Worm (Caenorhabditis elegans) whole organism, L3 larva: ENCODE results near the gene mboa-4.

Experiments
- R02D3.7 ChIP-seq: fragments of 150-350 bp; optimal IDR thresholded peaks from 2 replicates; lab custom pipeline; 2014; ENCODE audit warnings: missing biosample characterization, missing genetic modification characterization
- ZK546.5 ChIP-seq: sonication (generic microtip); optimal IDR thresholded peaks from 2 replicates; lab custom pipeline; 2017; ENCODE audit warnings: missing biosample characterization, missing genetic modification characterization
- aly-2 ChIP-seq: fragments of 150-350 bp; optimal IDR thresholded peaks from 2 replicates; lab custom pipeline; 2014; ENCODE audit warnings: missing biosample characterization, missing genetic modification characterization
- ama-1 ChIP-seq: fragments of 150-350 bp; optimal IDR thresholded peaks from 2 replicates; lab custom pipeline; 2018
- ceh-16 ChIP-seq: sonication (generic microtip); optimal IDR thresholded peaks from 2 replicates; lab custom pipeline; 2017; ENCODE audit warnings: missing biosample characterization, missing genetic modification characterization
- ceh-9 ChIP-seq: sonication (generic microtip); optimal IDR thresholded peaks from 2 replicates; lab custom pipeline; 2018; ENCODE audit warnings: missing biosample characterization, missing genetic modification characterization
- daf-12 ChIP-seq: fragments of 150-350 bp; optimal IDR thresholded peaks from 2 replicates; lab custom pipeline; 2014; ENCODE audit warnings: missing biosample characterization, missing genetic modification reagents, missing genetic modification characterization
- egl-27 ChIP-seq: sonication (generic microtip); optimal IDR thresholded peaks from 4 replicates; lab custom pipeline; 2017; ENCODE audit warnings: missing biosample characterization, missing genetic modification reagents, missing genetic modification characterization
- egl-5 ChIP-seq: fragments of 150-350 bp; optimal IDR thresholded peaks from 2 replicates; lab custom pipeline; 2017; ENCODE audit warnings: missing biosample characterization, missing genetic modification reagents, missing genetic modification characterization, inconsistent platforms
- elt-1 ChIP-seq: fragments of 150-350 bp; optimal IDR thresholded peaks from 2 replicates; lab custom pipeline; 2014; ENCODE audit warnings: missing biosample characterization, missing genetic modification characterization
- elt-2 ChIP-seq: sonication (generic microtip); optimal IDR thresholded peaks from 2 replicates; lab custom pipeline; 2016; ENCODE audit warnings: missing genetic modification reagents, mild to moderate bottlenecking, missing genetic modification characterization, missing compliant biosample characterization
- elt-3 ChIP-seq, 3 experiments: fragments of 150-350 bp in 1 of 3; sonication (generic microtip) in 2 of 3; optimal IDR thresholded peaks; 2 replicates in 2 of 3; 4 replicates in 1 of 3; lab custom pipeline; 2014 to 2017; ENCODE audit warnings: missing biosample characterization in 3 of 3, missing genetic modification characterization in 3 of 3
- eor-1 ChIP-seq, 2 experiments: fragments of 150-350 bp; optimal IDR thresholded peaks; 2 replicates each; lab custom pipeline; 2014 to 2018; ENCODE audit warnings: missing biosample characterization in 2 of 2, missing genetic modification characterization in 2 of 2
- fkh-10 ChIP-seq: sonication (generic microtip); optimal IDR thresholded peaks from 2 replicates; lab custom pipeline; 2017; ENCODE audit warnings: missing biosample characterization, missing genetic modification reagents, missing genetic modification characterization
- fkh-2 ChIP-seq: fragments of 150-350 bp; optimal IDR thresholded peaks from 2 replicates; lab custom pipeline; 2014; ENCODE audit warnings: missing biosample characterization, missing genetic modification reagents, missing genetic modification characterization
- hmg-11 ChIP-seq: sonication (generic microtip); optimal IDR thresholded peaks from 2 replicates; lab custom pipeline; 2016; ENCODE audit warnings: missing genetic modification characterization, missing compliant biosample characterization
- jun-1 ChIP-seq: fragments of 150-350 bp; optimal IDR thresholded peaks from 2 replicates; lab custom pipeline; 2014; ENCODE audit warnings: missing biosample characterization, missing genetic modification reagents, missing genetic modification characterization
- lin-39 ChIP-seq: fragments of 150-350 bp; optimal IDR thresholded peaks from 2 replicates; lab custom pipeline; 2018; ENCODE audit warnings: missing biosample characterization, missing genetic modification reagents, missing genetic modification characterization
- lsy-12 ChIP-seq: sonication (generic microtip); optimal IDR thresholded peaks from 2 replicates; lab custom pipeline; 2016; ENCODE audit warnings: mild to moderate bottlenecking, missing genetic modification characterization, missing compliant biosample characterization
- mdl-1 ChIP-seq: fragments of 150-350 bp; optimal IDR thresholded peaks from 2 replicates; lab custom pipeline; 2014; ENCODE audit warnings: missing biosample characterization, missing genetic modification characterization
- mml-1 ChIP-seq: fragments of 150-350 bp; sonication (generic microtip); optimal IDR thresholded peaks from 3 replicates; lab custom pipeline; 2014; ENCODE audit warnings: missing biosample characterization, missing genetic modification characterization
- nfya-1 ChIP-seq: sonication (generic microtip); optimal IDR thresholded peaks from 2 replicates; lab custom pipeline; 2017; ENCODE audit warnings: missing genetic modification characterization, mild to moderate bottlenecking, missing compliant biosample characterization, antibody characterized with exemption, moderate library complexity; ENCODE audit not compliant: insufficient read depth
- nhr-11 ChIP-seq: fragments of 150-350 bp; optimal IDR thresholded peaks from 2 replicates; lab custom pipeline; 2014; ENCODE audit warnings: missing biosample characterization, missing genetic modification characterization
- nhr-12 ChIP-seq: fragments of 150-350 bp; optimal IDR thresholded peaks from 2 replicates; lab custom pipeline; 2014; ENCODE audit warnings: missing biosample characterization, missing genetic modification characterization
- nhr-237 ChIP-seq: fragments of 150-350 bp; optimal IDR thresholded peaks from 2 replicates; lab custom pipeline; 2014; ENCODE audit warnings: missing biosample characterization, missing genetic modification characterization
- nhr-25 ChIP-seq: sonication (generic microtip); optimal IDR thresholded peaks from 2 replicates; lab custom pipeline; 2017; ENCODE audit warnings: missing biosample characterization, missing genetic modification characterization
- nhr-28 ChIP-seq: fragments of 150-350 bp; optimal IDR thresholded peaks from 2 replicates; lab custom pipeline; 2014; ENCODE audit warnings: missing biosample characterization, missing genetic modification characterization
- nhr-43 ChIP-seq: sonication (generic microtip); optimal IDR thresholded peaks from 2 replicates; lab custom pipeline; 2016; ENCODE audit warnings: mild to moderate bottlenecking, missing genetic modification characterization, missing compliant biosample characterization; ENCODE audit not compliant: poor library complexity, severe bottlenecking
- nhr-67 ChIP-seq: fragments of 150-350 bp; optimal IDR thresholded peaks from 2 replicates; lab custom pipeline; 2014; ENCODE audit warnings: missing biosample characterization, missing genetic modification characterization
- nhr-76 ChIP-seq: fragments of 150-350 bp; sonication (generic microtip); optimal IDR thresholded peaks from 5 replicates; lab custom pipeline; 2014; ENCODE audit warnings: missing biosample characterization, missing genetic modification characterization
- nhr-77 ChIP-seq: fragments of 150-350 bp; optimal IDR thresholded peaks from 2 replicates; lab custom pipeline; 2014; ENCODE audit warnings: missing biosample characterization, missing genetic modification characterization
- pqm-1 ChIP-seq: fragments of 150-350 bp; optimal IDR thresholded peaks from 2 replicates; lab custom pipeline; 2017; ENCODE audit warnings: missing biosample characterization, missing genetic modification characterization, inconsistent platforms
- sea-2 ChIP-seq: fragments of 150-350 bp; sonication (generic microtip); optimal IDR thresholded peaks from 4 replicates; lab custom pipeline; 2014; ENCODE audit warnings: missing biosample characterization, missing genetic modification reagents, missing genetic modification characterization
- skn-1 ChIP-seq: fragments of 150-350 bp; optimal IDR thresholded peaks from 2 replicates; lab custom pipeline; 2014; ENCODE audit warnings: missing biosample characterization, missing genetic modification characterization
- snpc-4 ChIP-seq: fragments of 150-350 bp; optimal IDR thresholded peaks from 2 replicates; lab custom pipeline; 2014; ENCODE audit warnings: missing biosample characterization, missing genetic modification characterization
- tbx-2 ChIP-seq: sonication (generic microtip); optimal IDR thresholded peaks from 2 replicates; lab custom pipeline; 2016; ENCODE audit warnings: mild to moderate bottlenecking, missing genetic modification characterization, missing compliant biosample characterization
- unc-39 ChIP-seq: sonication (generic microtip); optimal IDR thresholded peaks from 4 replicates; lab custom pipeline; 2017; ENCODE audit warnings: missing biosample characterization, missing genetic modification characterization
- zag-1 ChIP-seq: fragments of 150-350 bp; optimal IDR thresholded peaks from 2 replicates; lab custom pipeline; 2014; ENCODE audit warnings: missing biosample characterization, missing genetic modification characterization
- ztf-11 ChIP-seq: fragments of 150-350 bp; optimal IDR thresholded peaks from 2 replicates; lab custom pipeline; 2014; ENCODE audit warnings: missing biosample characterization, missing genetic modification characterization
- ztf-4 ChIP-seq: fragments of 150-350 bp; optimal IDR thresholded peaks from 2 replicates; lab custom pipeline; 2014; ENCODE audit warnings: missing biosample characterization, missing genetic modification characterization

Gene mboa-4

DNA sequence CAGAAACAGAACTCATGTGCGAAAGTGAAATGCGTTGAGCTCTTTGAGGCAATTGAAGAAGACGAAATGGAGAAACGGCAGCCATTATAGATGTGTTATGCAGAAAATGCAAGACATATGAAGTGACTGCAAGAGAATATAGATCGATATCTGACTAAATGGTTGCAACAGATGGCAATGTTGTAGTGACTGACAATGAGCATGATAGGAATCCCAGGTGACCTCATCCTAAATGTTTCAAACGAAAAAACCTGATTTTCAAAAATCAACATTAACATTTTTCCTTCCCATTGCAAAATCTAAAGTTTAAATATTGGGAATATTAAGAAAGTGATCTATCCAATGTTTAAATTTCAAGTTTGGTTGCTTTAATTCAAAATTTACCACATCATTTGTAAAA, 921 bp upstream of the mboa-4 start, which contains the start of gene C08F8.15:
C08F8.15 (minus strand) TSS at position 101 of the 400 bp plus-strand sequence.
- TF ChIP-seq ceh-16 (tag; lab: Kevin White, UChicago), result no peak
- TF ChIP-seq hmg-11 (tag; lab: Kevin White, UChicago), result no peak
- TF ChIP-seq pqm-1, result no peak
- TF ChIP-seq nhr-12 (tag; lab: Kevin White, UChicago), result no peak
- no peak for TF ChIP-seq tbx-2 (tag; lab: Kevin White, UChicago)
- no peak for TF ChIP-seq nhr-76
- TF ChIP-seq ZK546.5 (tag; lab: Kevin White, UChicago), result no peak
- TF ChIP-seq ceh-9 (tag; lab: Kevin White, UChicago), result no peak
- TF ChIP-seq nhr-28 (tag; lab: Kevin White, UChicago), result no peak
- TF ChIP-seq nhr-77, result no peak
- TF ChIP-seq elt-2 (tag; lab: Kevin White, UChicago), result no peak
- no peak for TF ChIP-seq aly-2 (tag; lab: Kevin White, UChicago)

DNA sequence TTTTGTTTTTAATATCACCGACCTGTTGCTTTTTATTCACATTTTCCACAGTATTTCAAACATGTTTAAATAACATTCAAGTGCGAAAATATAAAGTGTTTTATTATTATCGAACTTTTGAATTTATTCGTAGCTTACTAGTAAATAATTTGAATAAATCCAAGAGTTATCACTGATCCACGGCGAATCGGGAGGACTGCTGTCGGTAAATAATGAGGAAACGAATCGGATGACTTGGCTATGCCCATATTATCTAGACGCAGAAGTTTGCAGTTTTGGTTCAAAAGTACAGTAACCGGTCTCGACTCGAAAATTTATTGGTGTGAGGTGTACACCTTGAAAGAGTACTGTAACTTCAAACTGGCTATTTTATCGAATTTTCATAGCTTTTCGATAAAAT, 3.3 kb downstream of the mboa-4 start:
- TF ChIP-seq egl-5 (tag; lab: Kevin White, UChicago), result no peak
- no peak for TF ChIP-seq mdl-1 (tag; lab: Kevin White, UChicago)
- TF ChIP-seq ama-1 (lab: Kevin White, UChicago), result no peak
- TF ChIP-seq jun-1 (tag; lab: Kevin White, UChicago), result no peak
- TF ChIP-seq pqm-1, result no peak

- peak; percentile 67 for TF ChIP-seq nfya-1 (tag; lab: Kevin White, UChicago)
Observed at ce11 chrIV:11154425-11155114, 5.2 kb downstream of the mboa-4 start, which contains the start of gene C08F8.3. Gene C08F8.3 (plus strand): TSS chrIV:11155044.

- TF ChIP-seq fkh-10 (GFP tag; lab: Kevin White, UChicago) (no peak), ama-1 (lab: Kevin White, UChicago) (peak; percentile 53)
Observed at ce11 chrIV:11150844-11151243, 8.9 kb downstream of the mboa-4 start, which contains the start of gene C08F8.2. Gene C08F8.2 (plus strand): TSS chrIV:11150997.

ce11 chrIV:11149454-11150163, 10.2 kb downstream of the mboa-4 start, which contains the start of the genes F01G4.6 and pfd-1:
Gene F01G4.6 (minus strand): TSS chrIV:11149504.
Gene pfd-1 (plus strand): TSS chrIV:11150113.
- TF ChIP-seq elt-3 (tag; optimal IDR thresholded peaks at IDR 0.05; lab: Kevin White, UChicago), result peak in 1 of 3 experiments; percentile 66
- no peak for TF ChIP-seq mdl-1 (tag; lab: Kevin White, UChicago)
- peak; percentile 81 for TF ChIP-seq tbx-2 (tag; lab: Kevin White, UChicago)
- no peak for TF ChIP-seq unc-39 (tag; lab: Kevin White, UChicago)
- TF ChIP-seq nfya-1 (tag; lab: Kevin White, UChicago), result peak; percentile 98
- peak; percentile 32 for TF ChIP-seq egl-27 (tag; lab: Kevin White, UChicago)
- TF ChIP-seq pqm-1, result peak; percentile 90
- peak; percentile 87 for TF ChIP-seq lin-39
- no peak for TF ChIP-seq aly-2 (tag; lab: Kevin White, UChicago)
- no peak for TF ChIP-seq nhr-28 (tag; lab: Kevin White, UChicago)
- TF ChIP-seq nhr-77, result peak; percentile 40
- TF ChIP-seq eor-1 (tag; optimal IDR thresholded peaks at IDR 0.05; lab: Kevin White, UChicago), result no peak
- TF ChIP-seq snpc-4 (tag; lab: Kevin White, UChicago), result peak; percentile 82
- TF ChIP-seq mml-1 (tag; lab: Kevin White, UChicago), result peak; percentile 64
- TF ChIP-seq nhr-67 (tag; lab: Kevin White, UChicago), result no peak
- TF ChIP-seq ZK546.5 (tag; lab: Kevin White, UChicago), result peak; percentile 99
- peak; percentile 84 for TF ChIP-seq R02D3.7 (tag; lab: Kevin White, UChicago)
- no peak for TF ChIP-seq nhr-237 (tag; lab: Kevin White, UChicago)
- no peak for TF ChIP-seq daf-12 (tag; lab: Kevin White, UChicago)
- peak; percentile 63 for TF ChIP-seq ztf-4
- TF ChIP-seq nhr-11 (tag; lab: Kevin White, UChicago), result peak; percentile 75
- peak; percentile 96 for TF ChIP-seq lsy-12 (tag; lab: Kevin White, UChicago)
- peak; percentile 60 for TF ChIP-seq fkh-10 (GFP tag; lab: Kevin White, UChicago)
- TF ChIP-seq egl-5 (tag; lab: Kevin White, UChicago), result peak; percentile 84
- peak; percentile 87 for TF ChIP-seq skn-1 (tag; lab: Kevin White, UChicago)
- TF ChIP-seq fkh-2, result no peak
- peak; percentile 87 for TF ChIP-seq elt-2 (tag; lab: Kevin White, UChicago)
- peak; percentile 50 for TF ChIP-seq nhr-76
- peak; percentile 49 for TF ChIP-seq ceh-16 (tag; lab: Kevin White, UChicago)
- no peak for TF ChIP-seq ztf-11 (tag; lab: Kevin White, UChicago)
- TF ChIP-seq zag-1 (tag; lab: Kevin White, UChicago), result peak; percentile 85
- TF ChIP-seq ceh-9 (tag; lab: Kevin White, UChicago), result no peak
- peak; percentile 32 for TF ChIP-seq elt-1 (tag; lab: Kevin White, UChicago)
- no peak for TF ChIP-seq nhr-12 (tag; lab: Kevin White, UChicago)
- peak; percentile 76 for TF ChIP-seq hmg-11 (tag; lab: Kevin White, UChicago)
- TF ChIP-seq nhr-25, result peak; percentile 92
- TF ChIP-seq nhr-43 (tag; lab: Kevin White, UChicago), result peak; percentile 82
- peak; percentile 1 for TF ChIP-seq sea-2 (GFP tag; lab: Kevin White, UChicago)
